Worm (Caenorhabditis elegans): ENCODE data around the gene C46F9.5.

The C46F9.5 gene

DNA sequence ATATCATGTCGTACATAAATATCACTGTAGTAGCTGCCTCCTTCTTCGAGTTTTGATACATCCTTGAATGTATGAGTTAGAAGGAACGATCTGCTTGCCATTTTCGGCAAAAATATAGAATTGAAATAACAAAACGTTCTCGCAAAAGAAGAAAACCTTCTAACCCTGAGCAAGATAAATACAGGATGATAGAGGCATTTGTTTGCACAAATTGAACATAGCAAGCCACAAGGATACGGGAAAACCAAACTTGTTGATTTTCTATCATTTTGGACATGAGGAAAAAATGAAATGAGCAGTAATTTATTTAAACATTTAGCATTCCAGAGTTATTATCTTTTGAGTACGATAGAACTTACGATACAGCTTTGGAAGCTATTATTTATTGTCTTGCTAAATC lies 6.3 kb upstream of the C46F9.5 start, which contains the start of gene math-8 (continued):
- no peak for TF ChIP-seq chd-7 (tag; optimal IDR thresholded peaks at IDR 0.05)
- TF ChIP-seq fkh-3 (tag; optimal IDR thresholded peaks at IDR 0.05), result no peak
- no peak for TF ChIP-seq nhr-27 (tag; optimal IDR thresholded peaks at IDR 0.05)
- no peak for TF ChIP-seq ceh-27 (GFP tag; optimal IDR thresholded peaks at IDR 0.05)
- no peak for TF ChIP-seq D2030.7 (GFP tag; IDR thresholded peaks at IDR 0.05)

DNA sequence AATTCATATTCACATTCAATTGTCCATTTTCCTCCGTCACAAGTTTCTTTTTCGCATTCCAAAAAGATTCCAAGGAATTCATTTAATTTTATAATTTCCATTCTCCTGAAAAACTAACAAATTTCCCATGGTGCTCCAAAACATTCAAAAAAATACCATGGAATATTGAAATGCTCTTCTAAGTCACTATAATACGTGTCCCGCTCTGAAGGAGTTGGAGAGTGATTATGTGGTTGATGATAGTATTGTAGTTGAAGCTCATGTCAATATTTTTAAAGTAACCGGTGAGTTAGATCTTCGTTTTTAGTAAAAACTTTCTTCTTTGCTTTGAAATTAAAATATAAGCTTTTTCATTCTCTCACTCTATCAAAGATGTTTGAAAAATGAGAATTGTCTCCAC lies 4.7 kb upstream of the C46F9.5 start, which contains the start of gene math-9:
TSS of gene math-9 (minus strand) at position 101 of the 400 bp plus-strand sequence.
- TF ChIP-seq lir-1 (GFP tag; conservative IDR thresholded peaks at IDR 0.05) (no peak), nhr-27 (tag; optimal IDR thresholded peaks at IDR 0.05) (no peak), lag-1 (GFP tag; IDR thresholded peaks at IDR 0.05) (no peak), ztf-26 (tag; optimal IDR thresholded peaks at IDR 0.05) (no peak), somi-1 (GFP tag; optimal IDR thresholded peaks at IDR 0.05) (no peak), ets-4 (GFP tag; optimal IDR thresholded peaks at IDR 0.05) (no peak), lsy-27 (tag; optimal IDR thresholded peaks at IDR 0.05; ENCODE audit: borderline replicate concordance, insufficient read depth) (no peak), F55B11.4 (tag; optimal IDR thresholded peaks at IDR 0.05; ENCODE audit: borderline replicate concordance, insufficient read depth) (no peak), unc-130 (GFP tag; optimal IDR thresholded peaks at IDR 0.05) (no peak), madf-8 (GFP tag; conservative IDR thresholded peaks at IDR 0.05) (no peak)

DNA sequence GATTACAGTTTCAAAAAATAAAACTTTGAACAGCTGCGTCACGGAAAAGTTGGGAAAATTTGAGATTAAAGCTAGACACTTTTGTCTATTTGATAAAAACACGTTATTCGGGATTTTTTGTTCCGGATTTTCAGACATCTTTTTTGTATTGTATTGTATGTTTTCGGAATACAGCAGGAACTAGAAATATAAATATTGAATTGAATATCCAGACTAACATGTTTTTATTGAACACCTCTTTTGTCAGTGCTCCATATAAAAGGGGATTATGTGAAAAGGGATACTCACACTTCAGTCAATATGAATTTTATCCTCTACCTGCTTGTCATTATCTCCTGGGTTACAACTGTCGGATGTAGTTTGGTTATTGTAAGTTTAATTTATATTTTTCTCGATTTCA lies 1.5 kb upstream of the C46F9.5 start, which contains the start of gene C16C4.1:
TSS of gene C16C4.1 (plus strand) at position 301 of the 400 bp plus-strand sequence.
- TF ChIP-seq madf-3 (GFP tag; IDR thresholded peaks at IDR 0.05) (no peak), F22D6.2 (tag; optimal IDR thresholded peaks at IDR 0.05) (no peak), attf-6 (GFP tag; IDR thresholded peaks at IDR 0.05) (no peak), die-1 (tag; optimal IDR thresholded peaks at IDR 0.05) (no peak), ekl-4 (GFP tag; IDR thresholded peaks at IDR 0.05) (no peak), C06A6.2 (GFP tag; conservative IDR thresholded peaks at IDR 0.05) (no peak), nhr-27 (tag; optimal IDR thresholded peaks at IDR 0.05) (no peak), hmg-1.2 (GFP tag; IDR thresholded peaks at IDR 0.05) (no peak), bed-1 (GFP tag; IDR thresholded peaks at IDR 0.05) (no peak), pbrm-1 (GFP tag; IDR thresholded peaks at IDR 0.05) (no peak), atf-7 (tag; optimal IDR thresholded peaks at IDR 0.05) (no peak), tbx-9 (tag; optimal IDR thresholded peaks at IDR 0.05; ENCODE audit: borderline replicate concordance) (no peak), C17E4.6 (GFP tag; IDR thresholded peaks at IDR 0.05) (no peak), F57A8.1 (GFP tag; optimal IDR thresholded peaks at IDR 0.05) (no peak)

DNA sequence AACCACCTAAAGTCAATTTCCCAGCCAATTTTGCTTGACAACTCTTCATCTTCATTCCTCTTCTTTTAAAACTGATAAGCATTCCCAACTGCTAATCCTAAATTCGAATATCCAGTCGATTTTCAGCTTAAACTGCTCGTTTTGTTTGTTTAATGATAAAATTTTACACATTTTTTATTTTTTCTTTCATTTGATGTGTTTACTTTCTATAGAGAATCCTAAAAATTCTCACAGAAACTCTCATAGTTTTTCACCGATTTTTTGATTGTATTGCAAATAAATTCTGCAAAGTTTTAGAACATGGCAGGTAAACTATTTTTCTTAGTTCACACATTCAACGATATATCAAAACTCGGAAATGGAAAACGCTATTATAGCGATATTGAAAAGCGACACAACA lies 384 bp downstream of the C46F9.5 start, which contains the start of gene math-25:
TSS of gene math-25 (plus strand) at position 301 of the 400 bp plus-strand sequence.
- no peak for TF ChIP-seq sdz-38 (tag; optimal IDR thresholded peaks at IDR 0.05)
- no peak for TF ChIP-seq nfya-1 (tag; optimal IDR thresholded peaks at IDR 0.05; ENCODE audit: borderline replicate concordance, insufficient read depth)
- no peak for TF ChIP-seq atf-7 (tag; optimal IDR thresholded peaks at IDR 0.05)
- no peak for TF ChIP-seq T26A5.8 (tag; optimal IDR thresholded peaks at IDR 0.05)
- TF ChIP-seq ztf-25 (GFP tag; IDR thresholded peaks at IDR 0.05), result no peak
- no peak for TF ChIP-seq Y79H2A.3 (GFP tag; conservative IDR thresholded peaks at IDR 0.05)
- TF ChIP-seq zfh-2 (GFP tag; conservative IDR thresholded peaks at IDR 0.05), result no peak
- no peak for TF ChIP-seq let-526 (GFP tag; IDR thresholded peaks at IDR 0.05)
- no peak for TF ChIP-seq let-607 (tag; optimal IDR thresholded peaks at IDR 0.05)
- no peak for TF ChIP-seq F39B2.1 (GFP tag; IDR thresholded peaks at IDR 0.05)
- TF ChIP-seq lin-40 (tag; optimal IDR thresholded peaks at IDR 0.05), result no peak
- no peak for TF ChIP-seq nfya-2 (GFP tag; IDR thresholded peaks at IDR 0.05)
- no peak for TF ChIP-seq nhr-90 (tag; optimal IDR thresholded peaks at IDR 0.05)
